Fruit fly (Drosophila melanogaster) whole organism: ENCODE results near the gene Vago.

Experiments used
- EcR ChIP-seq, 2 experiments: fragments of >200 bp; optimal IDR thresholded peaks; 2 replicates each; lab custom pipeline; 2017; ENCODE audit warnings: missing biosample characterization in 2 of 2, missing genetic modification characterization in 2 of 2, missing genetic modification reagents in 2 of 2
- psq ChIP-seq: fragments of >200 bp; optimal IDR thresholded peaks from 2 replicates; lab custom pipeline; 2017

dm6 chrX:11081834-11082233 is 7.3 kb upstream of the Vago start:
- TF ChIP-seq EcR (GFP tag; optimal IDR thresholded peaks at IDR 0.05; lab: Kevin White, UChicago), result no peak
- TF ChIP-seq psq (lab: Kevin White, UChicago), result no peak
